Worm (Caenorhabditis elegans) whole organism, L1 larva: Measurements from ENCODE around the gene wapl-1.

Source experiments
- C04F5.9 ChIP-seq: sonication (generic microtip); optimal IDR thresholded peaks from 2 replicates; lab custom pipeline; 2016; ENCODE audit warnings: missing genetic modification characterization, missing compliant biosample characterization
- C16A3.4 ChIP-seq: fragments of 150-350 bp; optimal IDR thresholded peaks from 2 replicates; lab custom pipeline; 2014; ENCODE audit warnings: missing biosample characterization, missing genetic modification characterization
- C34B4.2 ChIP-seq: sonication (generic microtip); optimal IDR thresholded peaks from 2 replicates; lab custom pipeline; 2017; ENCODE audit warnings: mild to moderate bottlenecking, missing genetic modification characterization, missing compliant biosample characterization
- aha-1 ChIP-seq: fragments of 150-350 bp; optimal IDR thresholded peaks from 2 replicates; lab custom pipeline; 2014; ENCODE audit warnings: missing biosample characterization, missing genetic modification characterization
- alr-1 ChIP-seq: fragments of 200-800 bp; sonication (Bioruptor generic); optimal IDR thresholded peaks from 2 replicates; lab custom pipeline; 2018; ENCODE audit warnings: borderline replicate concordance, mild to moderate bottlenecking, missing genetic modification characterization, missing compliant biosample characterization
- aly-2 ChIP-seq: fragments of 150-350 bp; optimal IDR thresholded peaks from 2 replicates; lab custom pipeline; 2014; ENCODE audit warnings: missing biosample characterization, missing genetic modification characterization
- ces-1 ChIP-seq: fragments of 150-350 bp; optimal IDR thresholded peaks from 2 replicates; lab custom pipeline; 2014; ENCODE audit warnings: missing biosample characterization, missing genetic modification reagents, missing genetic modification characterization
- efl-1 ChIP-seq, 4 experiments: fragments of 150-350 bp; optimal IDR thresholded peaks in 3 of 4; peaks in 1 of 4; 1 replicate in 1 of 4; 2 replicates in 3 of 4; lab custom pipeline; 2014; ENCODE audit warnings: missing biosample characterization in 2 of 4, missing genetic modification characterization in 2 of 4, missing genetic modification reagents in 2 of 4
- egl-27 ChIP-seq, 2 experiments: fragments of 150-350 bp in 1 of 2; sonication (generic microtip); optimal IDR thresholded peaks; 3 replicates each; lab custom pipeline; 2017 to 2018; ENCODE audit warnings: missing biosample characterization in 2 of 2, missing genetic modification characterization in 2 of 2, missing genetic modification reagents in 2 of 2
- elt-2 ChIP-seq: sonication (generic microtip); optimal IDR thresholded peaks from 2 replicates; lab custom pipeline; 2016; ENCODE audit warnings: missing genetic modification characterization, mild to moderate bottlenecking, inconsistent platforms, missing compliant biosample characterization, missing genetic modification reagents
- ets-5 ChIP-seq: fragments of 200-800 bp; sonication (Bioruptor generic); IDR thresholded peaks from 2 replicates; pipeline ENCODE4 v1.3.6; 2022; ENCODE audit warnings: missing genetic modification characterization, missing compliant biosample characterization
- fkh-4 ChIP-seq: sonication (generic microtip); optimal IDR thresholded peaks from 2 replicates; lab custom pipeline; 2016; ENCODE audit warnings: missing compliant biosample characterization, missing genetic modification characterization, borderline replicate concordance
- fkh-8 ChIP-seq: sonication (generic microtip); optimal IDR thresholded peaks from 2 replicates; lab custom pipeline; 2016; ENCODE audit warnings: mild to moderate bottlenecking, missing genetic modification characterization, missing compliant biosample characterization
- hlh-4 ChIP-seq: sonication (generic microtip); optimal IDR thresholded peaks from 2 replicates; lab custom pipeline; 2016; ENCODE audit warnings: mild to moderate bottlenecking, missing genetic modification characterization, missing compliant biosample characterization
- hpl-2 ChIP-seq: fragments of 150-350 bp; optimal IDR thresholded peaks from 2 replicates; lab custom pipeline; 2014; ENCODE audit warnings: missing biosample characterization, missing genetic modification reagents, missing genetic modification characterization
- irx-1 ChIP-seq: sonication (generic microtip); optimal IDR thresholded peaks from 2 replicates; lab custom pipeline; 2016; ENCODE audit warnings: missing genetic modification characterization, missing compliant biosample characterization
- jun-1 ChIP-seq: fragments of 150-350 bp; optimal IDR thresholded peaks from 2 replicates; lab custom pipeline; 2014; ENCODE audit warnings: missing biosample characterization, missing genetic modification reagents, missing genetic modification characterization
- lin-14 ChIP-seq: fragments of 200-800 bp; sonication (Bioruptor generic); optimal IDR thresholded peaks from 2 replicates; lab custom pipeline; 2018; ENCODE audit warnings: mild to moderate bottlenecking, missing genetic modification characterization, moderate library complexity, missing compliant biosample characterization
- lin-39 ChIP-seq: fragments of 150-350 bp; optimal IDR thresholded peaks from 2 replicates; lab custom pipeline; 2014; ENCODE audit warnings: missing biosample characterization, missing genetic modification reagents, missing genetic modification characterization
- lir-3 ChIP-seq: sonication (generic microtip); optimal IDR thresholded peaks from 2 replicates; lab custom pipeline; 2016; ENCODE audit warnings: mild to moderate bottlenecking, missing genetic modification characterization, moderate library complexity, missing compliant biosample characterization; ENCODE audit not compliant: poor library complexity
- lsy-2 ChIP-seq, 2 experiments: fragments of 150-350 bp; optimal IDR thresholded peaks; 2 replicates each; lab custom pipeline; 2014; ENCODE audit warnings: missing biosample characterization in 2 of 2, missing genetic modification characterization in 2 of 2
- mab-9 ChIP-seq: fragments of 200-800 bp; sonication (Bioruptor generic); IDR thresholded peaks from 2 replicates; pipeline ENCODE4 v1.3.6; 2022; ENCODE audit warnings: missing genetic modification reagents, missing genetic modification characterization, missing compliant biosample characterization
- mdl-1 ChIP-seq, 2 experiments: fragments of 150-350 bp; optimal IDR thresholded peaks; 2 replicates each; lab custom pipeline; 2014 to 2017; ENCODE audit warnings: missing biosample characterization in 2 of 2, missing genetic modification characterization in 2 of 2, inconsistent platforms in 1 of 2
- mef-2 ChIP-seq: fragments of 150-350 bp; optimal IDR thresholded peaks from 2 replicates; lab custom pipeline; 2014; ENCODE audit warnings: missing biosample characterization, missing genetic modification characterization
- nhr-19 ChIP-seq: fragments of 200-800 bp; sonication (Bioruptor generic); conservative IDR thresholded peaks from 2 replicates; pipeline ENCODE4 v1.3.6; 2022; ENCODE audit warnings: missing genetic modification characterization, missing compliant biosample characterization
- nhr-47 ChIP-seq: sonication (generic microtip); optimal IDR thresholded peaks from 2 replicates; lab custom pipeline; 2016; ENCODE audit warnings: mild to moderate bottlenecking, missing genetic modification characterization, moderate library complexity, missing compliant biosample characterization
- nhr-85 ChIP-seq: sonication (generic microtip); peaks from one replicate; lab custom pipeline; 2016; ENCODE audit warnings: missing genetic modification characterization, inconsistent platforms, missing compliant biosample characterization
- nhr-90 ChIP-seq: sonication (generic microtip); optimal IDR thresholded peaks from 2 replicates; lab custom pipeline; 2016; ENCODE audit warnings: mild to moderate bottlenecking, missing genetic modification characterization, missing compliant biosample characterization; ENCODE audit not compliant: poor library complexity
- sox-4 ChIP-seq: sonication (generic microtip); optimal IDR thresholded peaks from 2 replicates; lab custom pipeline; 2016; ENCODE audit warnings: missing genetic modification characterization, missing compliant biosample characterization
- sptf-1 ChIP-seq: fragments of 150-350 bp; optimal IDR thresholded peaks from 2 replicates; lab custom pipeline; 2014; ENCODE audit warnings: missing biosample characterization, missing genetic modification characterization
- sup-37 ChIP-seq: fragments of 200-800 bp; sonication (Bioruptor generic); optimal IDR thresholded peaks from 2 replicates; lab custom pipeline; 2018; ENCODE audit warnings: mild to moderate bottlenecking, missing genetic modification characterization, missing compliant biosample characterization
- swsn-7 ChIP-seq: sonication (generic microtip); optimal IDR thresholded peaks from 2 replicates; lab custom pipeline; 2016; ENCODE audit warnings: missing genetic modification characterization, missing compliant biosample characterization
- tbx-2 ChIP-seq: sonication (generic microtip); optimal IDR thresholded peaks from 2 replicates; lab custom pipeline; 2016; ENCODE audit warnings: missing genetic modification characterization, missing compliant biosample characterization
- tlp-1 ChIP-seq: fragments of 150-350 bp; optimal IDR thresholded peaks from 2 replicates; lab custom pipeline; 2014; ENCODE audit warnings: missing biosample characterization, missing genetic modification characterization
- unc-30 ChIP-seq: sonication (generic microtip); optimal IDR thresholded peaks from 2 replicates; lab custom pipeline; 2017; ENCODE audit warnings: missing biosample characterization, missing genetic modification characterization
- zip-4 ChIP-seq: fragments of 200-800 bp; sonication (Bioruptor generic); optimal IDR thresholded peaks from 2 replicates; lab custom pipeline; 2018; ENCODE audit warnings: mild to moderate bottlenecking, missing genetic modification characterization, moderate library complexity, missing compliant biosample characterization
- ztf-11 ChIP-seq, 2 experiments: sonication (generic microtip); optimal IDR thresholded peaks; 2 replicates each; lab custom pipeline; 2016 to 2017; ENCODE audit warnings: missing genetic modification characterization in 2 of 2, missing biosample characterization in 1 of 2, missing compliant biosample characterization in 1 of 2
- ztf-4 ChIP-seq: fragments of 150-350 bp; optimal IDR thresholded peaks from 2 replicates; lab custom pipeline; 2014; ENCODE audit warnings: missing biosample characterization, missing genetic modification characterization

Gene wapl-1

DNA sequence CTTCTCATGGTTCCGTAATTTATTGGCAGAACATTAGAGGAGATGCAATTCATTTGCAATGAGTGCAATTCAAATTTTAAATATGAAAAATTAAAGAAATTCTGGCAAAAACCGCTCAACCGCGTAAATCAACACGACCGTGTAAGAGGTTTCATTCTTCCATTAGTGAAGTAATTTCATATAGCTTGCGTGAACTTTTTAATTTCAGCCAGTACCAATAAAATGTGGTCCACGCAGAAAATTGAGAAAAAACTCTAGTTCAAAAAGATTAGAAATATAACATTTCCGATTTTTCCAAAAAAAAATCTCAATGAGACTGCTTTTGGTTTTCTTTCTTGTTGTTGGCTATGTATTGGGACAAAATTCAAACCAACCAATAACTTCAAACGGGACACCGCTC is 23.5 kb downstream of the wapl-1 start, which contains the start of gene clec-175:
Gene clec-175, plus strand, starts transcription at position 301 of the 400 bp plus-strand sequence.
- TF ChIP-seq egl-27 (tag; optimal IDR thresholded peaks at IDR 0.05; lab: Kevin White, UChicago) (no peak), tbx-2 (no peak)
- TF ChIP-seq, all 84 proteins: peak for 0

DNA sequence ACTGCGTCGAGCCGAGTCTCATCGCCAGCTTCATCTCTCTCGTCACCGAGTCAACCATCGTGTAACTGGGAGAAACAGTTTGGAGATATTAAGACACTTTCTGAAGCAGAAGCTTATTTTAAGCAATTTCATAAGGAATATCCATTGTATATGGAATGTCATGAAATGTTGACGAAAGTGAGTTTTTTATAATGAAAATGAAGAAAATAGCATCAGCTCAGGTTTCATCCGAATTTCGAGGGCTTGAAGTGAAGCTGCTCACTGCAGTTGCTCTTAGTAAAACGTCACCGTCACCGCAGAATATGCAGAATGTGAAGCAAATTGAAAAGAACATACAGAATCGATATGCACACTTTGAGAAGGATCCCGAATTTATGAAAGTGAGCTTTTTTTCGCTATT is 32.4 kb downstream of the wapl-1 start:
- no peak for TF ChIP-seq efl-1 (optimal IDR thresholded peaks at IDR 0.05; lab: Kevin White, UChicago)
- TF ChIP-seq efl-1 (GFP tag; optimal IDR thresholded peaks at IDR 0.05 in 1 of 2; lab: Kevin White, UChicago) = peak in 1 of 2 experiments; percentile 58
- TF ChIP-seq aha-1 (tag; lab: Kevin White, UChicago) = no peak

DNA sequence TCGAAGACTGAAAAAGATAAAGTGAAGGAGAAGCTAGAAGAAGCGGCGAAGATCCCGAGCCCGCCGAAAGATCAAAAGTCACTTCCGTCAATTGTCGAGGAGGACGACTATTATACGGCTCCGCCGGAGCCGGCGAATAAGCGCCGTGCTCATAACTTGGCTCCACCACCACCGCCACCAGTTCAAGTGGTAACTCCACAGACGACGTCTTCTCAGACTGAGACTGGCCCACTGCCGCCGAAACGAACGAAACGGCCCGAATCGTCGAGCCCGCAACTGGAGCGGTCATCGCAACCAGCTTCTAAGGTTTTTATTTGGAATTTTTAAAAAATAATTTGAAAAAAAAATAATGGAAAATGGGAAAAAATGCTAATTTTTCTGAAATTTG is 33.6 kb downstream of the wapl-1 start:
- TF ChIP-seq hlh-4 (tag; lab: Kevin White, UChicago) (no peak), efl-1 (optimal IDR thresholded peaks at IDR 0.05; lab: Kevin White, UChicago) (no peak), efl-1 (GFP tag; optimal IDR thresholded peaks at IDR 0.05 in 1 of 2; lab: Kevin White, UChicago) (peak in 1 of 2 experiments; percentile 60)

DNA sequence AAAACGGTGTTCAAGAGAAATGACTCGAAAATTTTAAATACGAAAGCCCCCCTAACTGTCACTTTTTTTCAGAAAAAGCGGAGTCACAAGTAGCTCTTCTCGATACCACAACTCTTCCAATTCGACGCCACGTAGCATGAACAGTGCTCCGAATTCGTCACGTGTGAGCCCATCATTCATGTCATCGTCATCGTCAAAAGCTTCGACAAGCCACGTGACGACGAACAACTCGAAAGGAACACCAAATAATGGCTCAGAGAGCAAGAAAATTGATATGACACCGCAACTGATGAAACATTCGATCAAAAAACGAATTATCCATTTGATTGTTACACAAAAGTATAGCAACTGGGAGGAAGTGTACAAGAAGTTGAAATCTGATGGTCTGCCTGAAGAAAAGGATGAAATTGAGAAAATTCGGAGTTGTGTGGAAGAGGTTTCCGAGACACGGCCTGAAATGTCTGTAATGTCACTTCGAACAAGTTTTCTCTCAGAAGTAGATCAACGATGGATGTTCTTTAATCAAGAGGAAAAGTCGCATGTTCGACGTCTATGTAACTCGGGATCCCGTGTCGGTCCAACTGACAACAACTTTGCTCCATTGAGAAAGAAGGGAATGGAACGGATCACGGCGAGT is 34.1 kb downstream of the wapl-1 start:
- no peak for TF ChIP-seq ztf-4
- TF ChIP-seq fkh-4 (tag; lab: Kevin White, UChicago) = no peak
- TF ChIP-seq mdl-1 (tag; optimal IDR thresholded peaks at IDR 0.05; lab: Kevin White, UChicago) = no peak
- TF ChIP-seq ztf-11 (tag; optimal IDR thresholded peaks at IDR 0.05; lab: Kevin White, UChicago) = no peak
- no peak for TF ChIP-seq nhr-90 (tag; lab: Kevin White, UChicago)
- TF ChIP-seq sptf-1 (tag; lab: Kevin White, UChicago) = no peak
- no peak for TF ChIP-seq C04F5.9 (tag; lab: Kevin White, UChicago)
- TF ChIP-seq lir-3 (tag; lab: Kevin White, UChicago) = no peak
- no peak for TF ChIP-seq lin-39 (tag; lab: Kevin White, UChicago)
- TF ChIP-seq mef-2 = no peak

- TF ChIP-seq tlp-1 (tag; lab: Kevin White, UChicago) (no peak), unc-30 (tag; lab: Kevin White, UChicago) (no peak), fkh-8 (tag; lab: Kevin White, UChicago) (no peak), C34B4.2 (no peak), alr-1 (tag; lab: Kevin White, UChicago) (no peak), mab-9 (no peak), aly-2 (tag; lab: Kevin White, UChicago) (no peak), sup-37 (GFP tag; lab: Kevin White, UChicago) (no peak), hpl-2 (no peak), nhr-85 (tag; lab: Kevin White, UChicago) (peak; percentile 18), swsn-7 (tag; lab: Kevin White, UChicago) (no peak), efl-1 (optimal IDR thresholded peaks at IDR 0.05; lab: Kevin White, UChicago) (no peak), efl-1 (GFP tag; optimal IDR thresholded peaks at IDR 0.05 in 1 of 2; lab: Kevin White, UChicago) (peak in 1 of 2 experiments; percentile 70), irx-1 (tag; lab: Kevin White, UChicago) (no peak)
Observed at ce11 chrIV:4410526-4410925, 35.0 kb downstream of the wapl-1 start.

DNA sequence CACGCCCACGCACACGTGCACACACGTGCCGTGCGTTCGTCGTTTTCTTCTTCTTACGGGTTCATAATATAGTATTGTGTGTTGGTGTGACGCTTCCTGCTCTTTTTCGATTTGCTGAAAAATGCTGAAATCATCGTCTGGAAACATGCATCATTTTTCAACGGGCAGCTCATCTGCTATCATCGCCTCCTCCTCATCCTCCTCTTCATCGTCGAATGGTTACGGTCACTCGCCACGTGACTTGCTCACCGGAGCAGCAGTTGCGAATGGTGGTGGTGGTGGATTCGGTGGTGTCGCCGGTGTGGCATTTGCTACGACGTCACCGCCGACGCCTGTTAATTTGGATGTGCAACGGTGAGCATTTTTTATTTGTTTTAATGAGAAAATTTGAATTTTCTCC is 36.8 kb downstream of the wapl-1 start:
- TF ChIP-seq efl-1 (optimal IDR thresholded peaks at IDR 0.05; lab: Kevin White, UChicago) (no peak), efl-1 (GFP tag; optimal IDR thresholded peaks at IDR 0.05 in 1 of 2; lab: Kevin White, UChicago) (peak in 1 of 2 experiments; percentile 81), ces-1 (GFP tag; lab: Kevin White, UChicago) (no peak)

ce11 chrIV:4407055-4407461 is 38.5 kb downstream of the wapl-1 start:
- peak; percentile 77 for TF ChIP-seq elt-2 (tag; lab: Kevin White, UChicago)
- TF ChIP-seq C34B4.2 = peak; percentile 48
- TF ChIP-seq lin-14 (GFP tag; lab: Kevin White, UChicago) = peak; percentile 67
- peak; percentile 12 for TF ChIP-seq zip-4 (GFP tag; lab: Kevin White, UChicago)
- no peak for TF ChIP-seq ets-5 (GFP tag; lab: Robert Waterston, UW)
- peak; percentile 32 for TF ChIP-seq nhr-47 (tag; lab: Kevin White, UChicago)
- no peak for TF ChIP-seq sox-4
- TF ChIP-seq fkh-4 (tag; lab: Kevin White, UChicago) = no peak
- no peak for TF ChIP-seq ztf-4
- no peak for TF ChIP-seq aha-1 (tag; lab: Kevin White, UChicago)
- TF ChIP-seq nhr-19 (GFP tag; lab: Robert Waterston, UW) = peak; percentile 64
- no peak for TF ChIP-seq mdl-1 (tag; optimal IDR thresholded peaks at IDR 0.05; lab: Kevin White, UChicago)
- TF ChIP-seq jun-1 (tag; lab: Kevin White, UChicago) = peak; percentile 62
- peak; percentile 3 for TF ChIP-seq C16A3.4 (tag; lab: Kevin White, UChicago)
- peak; percentile 43 to 44 for TF ChIP-seq lsy-2 (tag; optimal IDR thresholded peaks at IDR 0.05; lab: Kevin White, UChicago)
- TF ChIP-seq efl-1 (optimal IDR thresholded peaks at IDR 0.05; lab: Kevin White, UChicago) = peak; percentile 52 to 54
- peak; percentile 12 to 93 for TF ChIP-seq efl-1 (GFP tag; optimal IDR thresholded peaks at IDR 0.05 in 1 of 2; lab: Kevin White, UChicago)
